Worm (Caenorhabditis elegans) whole organism, L4 larva: ENCODE data around the gene Y42G9A.3.

Experiments used
- D1046.2 ChIP-seq: fragments of 200-800 bp; sonication (Bioruptor generic); IDR thresholded peaks from 2 replicates; pipeline ENCODE4 v1.3.6; 2022; ENCODE audit warnings: missing genetic modification characterization, missing compliant biosample characterization
- F10B5.3 ChIP-seq: sonication (generic microtip); optimal IDR thresholded peaks from 2 replicates; lab custom pipeline; 2016; ENCODE audit warnings: mild to moderate bottlenecking, missing genetic modification characterization, missing compliant biosample characterization
- F26F4.8 ChIP-seq: fragments of 200-800 bp; sonication (Bioruptor generic); conservative IDR thresholded peaks from 2 replicates; pipeline ENCODE4 v1.3.6; 2022; ENCODE audit warnings: missing genetic modification characterization, missing compliant biosample characterization
- F37D6.2 ChIP-seq: sonication (generic microtip); optimal IDR thresholded peaks from 2 replicates; lab custom pipeline; 2016; ENCODE audit warnings: mild to moderate bottlenecking, missing genetic modification characterization, missing compliant biosample characterization
- F49E8.2 ChIP-seq: sonication (generic microtip); optimal IDR thresholded peaks from 2 replicates; lab custom pipeline; 2016; ENCODE audit warnings: missing compliant biosample characterization, mild to moderate bottlenecking, missing genetic modification characterization, borderline replicate concordance
- Y48G9A.11 ChIP-seq: fragments of 200-800 bp; sonication (Bioruptor generic); IDR thresholded peaks from 2 replicates; pipeline ENCODE4 v1.3.6; 2022; ENCODE audit warnings: missing genetic modification reagents, missing genetic modification characterization, missing compliant biosample characterization
- Y75B8A.6 ChIP-seq: fragments of 200-800 bp; sonication (Bioruptor generic); IDR thresholded peaks from 2 replicates; pipeline ENCODE4 v1.3.6; 2022; ENCODE audit warnings: missing genetic modification reagents, missing genetic modification characterization, missing compliant biosample characterization
- ZK337.2 ChIP-seq: fragments of 200-800 bp; sonication (Bioruptor generic); IDR thresholded peaks from 2 replicates; pipeline ENCODE4 v1.3.6; 2022; ENCODE audit warnings: missing genetic modification reagents, missing genetic modification characterization, missing compliant biosample characterization
- aha-1 ChIP-seq: fragments of 150-350 bp; peaks from one replicate; lab custom pipeline; 2014; ENCODE audit warnings: missing biosample characterization, missing genetic modification characterization
- aly-2 ChIP-seq: sonication (generic microtip); optimal IDR thresholded peaks from 2 replicates; lab custom pipeline; 2018; ENCODE audit warnings: missing biosample characterization, missing genetic modification characterization
- ama-1 ChIP-seq: fragments of 150-350 bp; optimal IDR thresholded peaks from 2 replicates; lab custom pipeline; 2014; ENCODE audit warnings: inconsistent platforms, mixed read lengths
- arid-1 ChIP-seq: fragments of 200-800 bp; sonication (Bioruptor generic); conservative IDR thresholded peaks from 2 replicates; pipeline ENCODE4 v1.3.6; 2022; ENCODE audit warnings: missing genetic modification reagents, missing genetic modification characterization, missing compliant biosample characterization
- ceh-20 ChIP-seq: fragments of 200-800 bp; sonication (Bioruptor generic); IDR thresholded peaks from 2 replicates; pipeline ENCODE4 v1.3.6; 2022; ENCODE audit warnings: missing genetic modification reagents, missing genetic modification characterization, missing compliant biosample characterization
- ceh-28 ChIP-seq: fragments of 150-350 bp; optimal IDR thresholded peaks from 2 replicates; lab custom pipeline; 2014; ENCODE audit warnings: missing biosample characterization, missing genetic modification reagents, missing genetic modification characterization
- cey-2 ChIP-seq: sonication (generic microtip); optimal IDR thresholded peaks from 3 replicates; lab custom pipeline; 2017; ENCODE audit warnings: missing genetic modification characterization, mild to moderate bottlenecking, missing compliant biosample characterization, antibody characterized with exemption, borderline replicate concordance; ENCODE audit not compliant: insufficient read depth
- daf-16 ChIP-seq, 3 experiments: sonication (generic microtip); optimal IDR thresholded peaks; 2 replicates each; lab custom pipeline; 2016 to 2017; ENCODE audit warnings: missing genetic modification characterization in 3 of 3, missing genetic modification reagents in 3 of 3, mild to moderate bottlenecking in 2 of 3, missing compliant biosample characterization in 2 of 3, missing biosample characterization in 1 of 3, moderate library complexity in 1 of 3
- dmd-6 ChIP-seq: fragments of 200-800 bp; sonication (Bioruptor generic); IDR thresholded peaks from 2 replicates; pipeline ENCODE4 v1.3.6; 2022; ENCODE audit warnings: missing genetic modification reagents, missing genetic modification characterization, missing compliant biosample characterization
- duxl-1 ChIP-seq: sonication (generic microtip); optimal IDR thresholded peaks from 2 replicates; lab custom pipeline; 2016; ENCODE audit warnings: mild to moderate bottlenecking, missing genetic modification characterization, moderate library complexity, missing compliant biosample characterization; ENCODE audit not compliant: poor library complexity
- dve-1 ChIP-seq: sonication (generic microtip); optimal IDR thresholded peaks from 2 replicates; lab custom pipeline; 2017; ENCODE audit warnings: antibody characterized with exemption, mild to moderate bottlenecking, missing genetic modification characterization, missing compliant biosample characterization; ENCODE audit not compliant: insufficient read depth
- fos-1 ChIP-seq: fragments of 150-350 bp; optimal IDR thresholded peaks from 2 replicates; lab custom pipeline; 2014; ENCODE audit warnings: missing biosample characterization, missing genetic modification characterization
- hif-1 ChIP-seq, 2 experiments: sonication (generic microtip); optimal IDR thresholded peaks; 2 replicates each; lab custom pipeline; 2016 to 2017; ENCODE audit warnings: missing compliant biosample characterization in 2 of 2, missing genetic modification characterization in 2 of 2, missing genetic modification reagents in 2 of 2, missing genotype in 2 of 2, mild to moderate bottlenecking in 1 of 2
- hlh-11 ChIP-seq: fragments of 200-800 bp; sonication (Bioruptor generic); optimal IDR thresholded peaks from 2 replicates; lab custom pipeline; 2018; ENCODE audit warnings: mild to moderate bottlenecking, missing genetic modification characterization, missing compliant biosample characterization
- hlh-30 ChIP-seq: sonication (generic microtip); optimal IDR thresholded peaks from 2 replicates; lab custom pipeline; 2017; ENCODE audit warnings: antibody characterized with exemption, mild to moderate bottlenecking, missing genetic modification characterization, missing compliant biosample characterization; ENCODE audit not compliant: insufficient read depth
- hmg-1.1 ChIP-seq: fragments of 200-800 bp; sonication (Bioruptor generic); IDR thresholded peaks from 2 replicates; pipeline ENCODE4 v1.3.6; 2022; ENCODE audit warnings: missing genetic modification reagents, missing genetic modification characterization, missing compliant biosample characterization
- jun-1 ChIP-seq: fragments of 150-350 bp; optimal IDR thresholded peaks from 2 replicates; lab custom pipeline; 2014; ENCODE audit warnings: missing biosample characterization, missing genetic modification reagents, missing genetic modification characterization
- lin-29 ChIP-seq: fragments of 200-800 bp; sonication (Bioruptor generic); IDR thresholded peaks from 2 replicates; pipeline ENCODE4 v1.3.6; 2022; ENCODE audit warnings: missing genetic modification reagents, missing genetic modification characterization, missing compliant biosample characterization
- lin-38 ChIP-seq: fragments of 200-800 bp; sonication (Bioruptor generic); IDR thresholded peaks from 2 replicates; pipeline ENCODE4 v1.3.6; 2022; ENCODE audit warnings: missing genetic modification reagents, missing genetic modification characterization, missing compliant biosample characterization
- lsy-2 ChIP-seq, 2 experiments: fragments of 150-350 bp in 1 of 2; sonication (generic microtip) in 1 of 2; optimal IDR thresholded peaks; 2 replicates each; lab custom pipeline; 2014 to 2017; ENCODE audit warnings: missing biosample characterization in 2 of 2, missing genetic modification characterization in 2 of 2
- mdt-29 ChIP-seq: fragments of 200-800 bp; sonication (Bioruptor generic); IDR thresholded peaks from 2 replicates; pipeline ENCODE4 v1.3.6; 2022; ENCODE audit warnings: missing genetic modification reagents, missing genetic modification characterization, missing compliant biosample characterization
- mep-1 ChIP-seq: fragments of 150-350 bp; sonication (generic microtip); optimal IDR thresholded peaks from 3 replicates; lab custom pipeline; 2014; ENCODE audit warnings: missing biosample characterization, missing genetic modification characterization
- mes-2 ChIP-seq: sonication (generic microtip); optimal IDR thresholded peaks from 2 replicates; lab custom pipeline; 2016; ENCODE audit warnings: missing genotype, mild to moderate bottlenecking, missing genetic modification characterization, missing compliant biosample characterization; ENCODE audit not compliant: poor library complexity, severe bottlenecking
- mxl-3 ChIP-seq: fragments of 200-800 bp; sonication (Bioruptor generic); optimal IDR thresholded peaks from 2 replicates; lab custom pipeline; 2018; ENCODE audit warnings: mild to moderate bottlenecking, missing genetic modification characterization, missing compliant biosample characterization
- nhr-102 ChIP-seq: sonication (generic microtip); optimal IDR thresholded peaks from 2 replicates; lab custom pipeline; 2016; ENCODE audit warnings: mild to moderate bottlenecking, missing genetic modification characterization, moderate library complexity, missing compliant biosample characterization
- nhr-11 ChIP-seq: fragments of 150-350 bp; optimal IDR thresholded peaks from 2 replicates; lab custom pipeline; 2014; ENCODE audit warnings: missing biosample characterization, missing genetic modification characterization
- nhr-28 ChIP-seq: fragments of 150-350 bp; optimal IDR thresholded peaks from 2 replicates; lab custom pipeline; 2014; ENCODE audit warnings: missing biosample characterization, missing genetic modification characterization
- nhr-6 ChIP-seq: fragments of 150-350 bp; optimal IDR thresholded peaks from 2 replicates; lab custom pipeline; 2014; ENCODE audit warnings: missing biosample characterization, missing genetic modification characterization
- nhr-77 ChIP-seq: fragments of 150-350 bp; optimal IDR thresholded peaks from 2 replicates; lab custom pipeline; 2014; ENCODE audit warnings: missing biosample characterization, missing genetic modification characterization
- php-3 ChIP-seq: fragments of 200-800 bp; sonication (Bioruptor generic); IDR thresholded peaks from 2 replicates; pipeline ENCODE4 v1.3.6; 2022; ENCODE audit warnings: missing genetic modification reagents, missing genetic modification characterization, missing compliant biosample characterization
- sdz-12 ChIP-seq: fragments of 200-800 bp; sonication (Bioruptor generic); optimal IDR thresholded peaks from 2 replicates; lab custom pipeline; 2018; ENCODE audit warnings: mild to moderate bottlenecking, missing genetic modification characterization, missing compliant biosample characterization
- tra-1 ChIP-seq: fragments of 200-800 bp; sonication (Bioruptor generic); IDR thresholded peaks from 2 replicates; pipeline ENCODE4 v1.3.6; 2022; ENCODE audit warnings: missing genetic modification reagents, missing genetic modification characterization, missing compliant biosample characterization
- vab-7 ChIP-seq: fragments of 200-800 bp; sonication (Bioruptor generic); IDR thresholded peaks from 2 replicates; pipeline ENCODE4 v1.3.6; 2022; ENCODE audit warnings: missing genetic modification reagents, missing genetic modification characterization, missing compliant biosample characterization
- zfp-3 ChIP-seq: fragments of 200-800 bp; sonication (Bioruptor generic); conservative IDR thresholded peaks from 2 replicates; pipeline ENCODE4 v1.3.6; 2022; ENCODE audit warnings: missing genetic modification reagents, missing genetic modification characterization, missing compliant biosample characterization

Gene Y42G9A.3

ce11 chrIII:6163381-6163780 is 17.3 kb downstream of the Y42G9A.3 start:
- peak; percentile 75 for TF ChIP-seq dmd-6 (GFP tag; lab: Robert Waterston, UW)
- no peak for TF ChIP-seq fos-1 (tag; lab: Kevin White, UChicago)
- no peak for TF ChIP-seq ceh-20 (GFP tag; lab: Robert Waterston, UW)
- no peak for TF ChIP-seq F26F4.8 (GFP tag; lab: Robert Waterston, UW)
- TF ChIP-seq, all 104 proteins: peak for 1

ce11 chrIII:6164253-6164971 is 18.4 kb downstream of the Y42G9A.3 start, which contains the start of gene F42A10.9:
Gene F42A10.9 (plus strand): TSS chrIII:6164573.
- peak; percentile 5 to 46 for TF ChIP-seq daf-16 (GFP tag; optimal IDR thresholded peaks at IDR 0.05; lab: Kevin White, UChicago)
- peak; percentile 42 for TF ChIP-seq daf-16 (tag; optimal IDR thresholded peaks at IDR 0.05; lab: Kevin White, UChicago)
- TF ChIP-seq php-3 (GFP tag; lab: Robert Waterston, UW), result peak; percentile 47; the same call in 1 of the 2 replicates
- no peak for TF ChIP-seq nhr-77 (tag; lab: Kevin White, UChicago)
- TF ChIP-seq ceh-28 (tag; lab: Kevin White, UChicago), result peak; percentile 57
- TF ChIP-seq ZK337.2 (GFP tag; lab: Robert Waterston, UW), result no peak
- no peak for TF ChIP-seq nhr-102 (tag; lab: Kevin White, UChicago)
- TF ChIP-seq hlh-30, result peak; percentile 2
- TF ChIP-seq lin-38, result 0 out of 2 replicates have a peak, but pooled peaks have one; percentile 38
- peak; percentile 23; the same call in 1 of the 2 replicates for TF ChIP-seq D1046.2 (GFP tag; lab: Robert Waterston, UW)
- TF ChIP-seq Y75B8A.6 (GFP tag; lab: Robert Waterston, UW), result 0 out of 2 replicates have a peak, but pooled peaks have one; percentile 17
- peak in 1 of 2 experiments; percentile 52 for TF ChIP-seq lsy-2 (tag; optimal IDR thresholded peaks at IDR 0.05; lab: Kevin White, UChicago)
- peak; percentile 76 for TF ChIP-seq aha-1 (tag; lab: Kevin White, UChicago)
- TF ChIP-seq jun-1 (tag; lab: Kevin White, UChicago), result no peak
- peak; percentile 20 for TF ChIP-seq mxl-3 (GFP tag; lab: Kevin White, UChicago)
- TF ChIP-seq duxl-1 (tag; lab: Kevin White, UChicago), result peak; percentile 41
- TF ChIP-seq zfp-3 (GFP tag; lab: Robert Waterston, UW), result peak; percentile 51; the same call in 1 of the 2 replicates
- peak; percentile 88 for TF ChIP-seq ama-1
- 0 out of 2 replicates have a peak, but pooled peaks have one; percentile 26 for TF ChIP-seq arid-1
- peak; percentile 28 for TF ChIP-seq mes-2 (tag; lab: Kevin White, UChicago)
- TF ChIP-seq hif-1 (tag; optimal IDR thresholded peaks at IDR 0.05; lab: Kevin White, UChicago), result peak in 1 of 2 experiments; percentile 21
- peak; percentile 68 for TF ChIP-seq dve-1 (tag; lab: Kevin White, UChicago)
- TF ChIP-seq nhr-28, result peak; percentile 5
- TF ChIP-seq mep-1, result peak; percentile 66
- no peak for TF ChIP-seq aly-2 (tag; lab: Kevin White, UChicago)

ce11 chrIII:6165240-6165639 is 19.2 kb downstream of the Y42G9A.3 start:
- no peak for TF ChIP-seq Y48G9A.11
- TF ChIP-seq Y75B8A.6 (GFP tag; lab: Robert Waterston, UW), result peak; percentile 63; the same call in 1 of the 2 replicates
- peak; percentile 51 for TF ChIP-seq sdz-12 (GFP tag; lab: Kevin White, UChicago)
- TF ChIP-seq arid-1, result 0 out of 2 replicates have a peak, but pooled peaks have one; percentile 38
- TF ChIP-seq aha-1 (tag; lab: Kevin White, UChicago), result peak; percentile 19
- TF ChIP-seq lin-29 (GFP tag; lab: Robert Waterston, UW), result no peak

- TF ChIP-seq F37D6.2, result no peak
- no peak for TF ChIP-seq hlh-11 (tag; lab: Kevin White, UChicago)
- TF ChIP-seq hmg-1.1 (GFP tag; lab: Robert Waterston, UW), result no peak
- no peak for TF ChIP-seq vab-7 (GFP tag; lab: Robert Waterston, UW)
- TF ChIP-seq F49E8.2 (tag; lab: Kevin White, UChicago), result no peak
- no peak for TF ChIP-seq nhr-6 (tag; lab: Kevin White, UChicago)
- no peak for TF ChIP-seq lin-29 (GFP tag; lab: Robert Waterston, UW)
- no peak for TF ChIP-seq F10B5.3
- TF ChIP-seq tra-1, result no peak
- TF ChIP-seq mes-2 (tag; lab: Kevin White, UChicago), result no peak
- no peak for TF ChIP-seq nhr-11
- TF ChIP-seq aha-1 (tag; lab: Kevin White, UChicago), result peak; percentile 92
- TF ChIP-seq Y75B8A.6 (GFP tag; lab: Robert Waterston, UW), result no peak
- TF ChIP-seq mdt-29 (GFP tag; lab: Robert Waterston, UW), result no peak
- TF ChIP-seq cey-2 (tag; lab: Kevin White, UChicago), result no peak
These were observed 20.6 kb downstream of the Y42G9A.3 start for ce11 chrIII:6166634-6167033.
